Fruit fly (Drosophila melanogaster) whole organism, embryonic: ENCODE data around the gene TbCMF46.

Experiments
- Bdp1 ChIP-seq: fragments of 200-800 bp; sonication (Bioruptor generic); optimal IDR thresholded peaks from 3 replicates; lab custom pipeline; 2016; ENCODE audit warnings: missing biosample characterization, missing genetic modification characterization
- CG16813 ChIP-seq: fragments of 200-800 bp; sonication (Bioruptor generic); IDR thresholded peaks from 3 replicates; pipeline ENCODE4 v1.3.6; 2022; ENCODE audit warnings: missing biosample characterization, missing genetic modification characterization; ENCODE audit not compliant: partially characterized antibody
- CG18764 ChIP-seq: fragments of 200-800 bp; sonication (Bioruptor generic); optimal IDR thresholded peaks from 3 replicates; lab custom pipeline; 2016; ENCODE audit warnings: missing biosample characterization, missing genetic modification characterization
- Dip3 ChIP-seq: fragments of 200-800 bp; sonication (Bioruptor generic); optimal IDR thresholded peaks from 3 replicates; lab custom pipeline; 2016; ENCODE audit warnings: missing biosample characterization, missing genetic modification characterization
- Meics ChIP-seq: fragments of 200-800 bp; sonication (Bioruptor generic); optimal IDR thresholded peaks from 2 replicates; lab custom pipeline; 2017; ENCODE audit warnings: missing biosample characterization, mild to moderate bottlenecking, missing genetic modification characterization
- Oaz ChIP-seq: fragments of 200-800 bp; sonication (Bioruptor generic); IDR thresholded peaks from 2 replicates; pipeline ENCODE4 v1.3.6; 2022; ENCODE audit warnings: missing biosample characterization, missing genetic modification characterization
- ci ChIP-seq: fragments of 200-800 bp; sonication (Bioruptor generic); IDR thresholded peaks from 3 replicates; pipeline ENCODE4 v1.3.6; 2022; ENCODE audit warnings: missing biosample characterization, missing genetic modification characterization
- dan ChIP-seq: fragments of 200-800 bp; sonication (Bioruptor generic); IDR thresholded peaks from 2 replicates; pipeline ENCODE4 v1.3.6; 2022; ENCODE audit warnings: missing biosample characterization, missing genetic modification characterization
- rib ChIP-seq: fragments of 200-800 bp; sonication (Bioruptor generic); IDR thresholded peaks from 2 replicates; pipeline ENCODE4 v1.3.6; 2022; ENCODE audit warnings: missing biosample characterization, missing genetic modification characterization

dm6 chr2L:9886086-9886485 lies 38.6 kb downstream of the TbCMF46 start, which contains the start of gene nAChRalpha6:
- no peak for TF ChIP-seq dan (GFP tag; lab: Robert Waterston, UW)
- TF ChIP-seq rib: no peak
- TF ChIP-seq CG16813 (GFP tag; lab: Robert Waterston, UW): no peak
- no peak for TF ChIP-seq Meics
- TF ChIP-seq CG18764 (GFP tag; lab: Kevin White, UChicago): no peak
- TF ChIP-seq Oaz (GFP tag; lab: Robert Waterston, UW): no peak
- no peak for TF ChIP-seq Bdp1
- TF ChIP-seq Dip3: no peak
- no peak for TF ChIP-seq ci (GFP tag; lab: Robert Waterston, UW)
